Worm (Caenorhabditis elegans): ENCODE data around the gene Y39B6A.41.

ce11 chrV:19027338-19027737, 49.6 kb upstream of the Y39B6A.41 start:
- TF ChIP-seq atf-7 (tag; optimal IDR thresholded peaks at IDR 0.05) (no peak), mes-4 (tag; optimal IDR thresholded peaks at IDR 0.05) (no peak), sea-2 (GFP tag; IDR thresholded peaks at IDR 0.05) (no peak), snpc-4 (GFP tag; optimal IDR thresholded peaks at IDR 0.05) (no peak), snpc-4 (tag; optimal IDR thresholded peaks at IDR 0.05) (no peak), F10E7.11 (tag; optimal IDR thresholded peaks at IDR 0.05) (no peak), tbp1 (GFP tag; optimal IDR thresholded peaks at IDR 0.05) (no peak), let-607 (tag; optimal IDR thresholded peaks at IDR 0.05) (no peak), nhr-90 (tag; optimal IDR thresholded peaks at IDR 0.05) (no peak), B0261.1 (tag; optimal IDR thresholded peaks at IDR 0.05) (no peak), F33H1.4 (GFP tag; IDR thresholded peaks at IDR 0.05) (no peak)

Measured in whole organism, young adult.